Fruit fly (Drosophila melanogaster) Kc167 (cell line): ENCODE measurements around the gene ArfGAP3.
"Not testable (repeated sequence)": the region's sequence is repeated elsewhere in the genome, so short reads cannot be mapped to it uniquely, and the experiment has no call there.

Experiments
- Myc ChIP-seq: fragments of >200 bp; optimal IDR thresholded peaks from 2 replicates; lab custom pipeline; 2017; ENCODE audit warnings: missing external identifiers
- Sin3A ChIP-seq: fragments of >200 bp; optimal IDR thresholded peaks from 2 replicates; lab custom pipeline; 2018; ENCODE audit warnings: missing external identifiers
- h ChIP-seq: fragments of >200 bp; optimal IDR thresholded peaks from 3 replicates; lab custom pipeline; 2018; ENCODE audit warnings: missing external identifiers
- insv ChIP-seq: fragments of >200 bp; optimal IDR thresholded peaks from 3 replicates; lab custom pipeline; 2018; ENCODE audit warnings: missing external identifiers
- psq ChIP-seq: fragments of >200 bp; optimal IDR thresholded peaks from 2 replicates; lab custom pipeline; 2017; ENCODE audit warnings: missing external identifiers
- ttk ChIP-seq: sonication (Bioruptor generic); optimal IDR thresholded peaks from 2 replicates; lab custom pipeline; 2017; ENCODE audit warnings: missing external identifiers

ArfGAP3 gene

DNA sequence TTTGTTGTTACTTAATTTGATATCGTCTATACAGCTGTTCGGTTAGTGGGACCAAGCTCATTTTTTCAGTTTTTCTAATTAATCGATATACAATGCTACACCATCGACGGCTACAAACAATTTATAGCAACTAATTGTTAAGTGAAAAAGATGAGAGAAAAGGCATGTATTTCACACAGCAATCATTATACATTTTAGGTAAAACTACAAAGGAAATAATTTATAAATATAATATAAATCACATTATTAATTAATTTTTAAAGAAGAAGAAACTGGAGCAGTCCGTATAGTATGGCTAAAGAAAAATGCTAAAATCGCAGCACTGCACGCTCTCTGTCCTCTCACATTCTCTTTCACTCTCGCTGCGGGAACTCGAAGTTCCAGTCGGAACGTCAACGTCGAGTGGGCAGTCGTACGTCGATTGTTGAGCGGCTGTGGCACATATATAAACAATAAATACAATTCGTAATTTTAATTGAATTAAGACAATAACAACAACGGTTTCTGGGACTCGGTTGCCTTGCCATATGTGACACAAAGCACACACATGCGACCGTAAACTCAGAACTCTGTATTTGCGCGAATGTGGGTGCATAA is 10.5 kb upstream of the ArfGAP3 start, which contains the start of the genes CG14450 and CG11367:
TSS of gene CG14450 (minus strand) at position 51 of the 597 bp plus-strand sequence.
TSS of gene CG11367 (plus strand) at position 373 of the 597 bp plus-strand sequence.
- TF ChIP-seq Sin3A (lab: Kevin White, UChicago) (no peak), ttk (lab: Kevin White, UChicago) (no peak), h (no peak), psq (lab: Kevin White, UChicago) (no peak)

DNA sequence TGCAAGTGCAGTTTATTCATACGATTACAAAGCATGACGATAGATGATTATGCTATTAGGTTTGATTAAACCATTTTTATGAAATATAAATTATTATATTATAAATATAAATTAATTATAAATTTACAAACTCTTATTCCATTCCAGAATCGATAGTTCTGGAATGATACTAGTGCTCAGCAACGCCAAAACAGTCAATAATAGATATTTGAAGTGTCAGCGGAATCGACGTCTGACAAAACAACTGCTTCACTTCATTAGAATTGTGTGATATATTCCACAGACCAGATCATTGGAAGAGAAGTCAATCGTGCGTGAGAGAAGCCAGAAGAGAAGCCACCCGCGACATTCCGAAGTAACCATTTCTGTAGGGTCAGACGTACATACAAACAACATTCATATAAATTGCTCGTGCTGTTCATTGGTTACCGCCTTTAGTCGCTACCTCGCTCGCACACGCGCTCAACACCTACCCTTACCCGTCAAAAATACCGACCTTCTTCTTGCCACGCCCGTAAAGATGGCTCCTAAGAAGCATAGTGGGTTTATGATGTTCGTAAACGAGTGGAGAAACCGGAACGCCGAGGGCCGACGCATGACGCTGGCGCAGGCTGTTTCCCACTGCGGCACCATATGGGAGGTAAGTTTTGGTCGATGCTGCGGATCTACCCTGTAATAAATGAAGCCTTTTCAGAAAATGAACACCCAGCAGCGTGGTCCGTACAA is 6.8 kb upstream of the ArfGAP3 start:
- TF ChIP-seq Sin3A (lab: Kevin White, UChicago) = no peak
- no peak for TF ChIP-seq Myc (lab: Kevin White, UChicago)
- no peak for TF ChIP-seq insv (lab: Kevin White, UChicago)
- TF ChIP-seq psq (lab: Kevin White, UChicago) = no peak
- TF ChIP-seq ttk (lab: Kevin White, UChicago) = no peak
- no peak for TF ChIP-seq h

DNA sequence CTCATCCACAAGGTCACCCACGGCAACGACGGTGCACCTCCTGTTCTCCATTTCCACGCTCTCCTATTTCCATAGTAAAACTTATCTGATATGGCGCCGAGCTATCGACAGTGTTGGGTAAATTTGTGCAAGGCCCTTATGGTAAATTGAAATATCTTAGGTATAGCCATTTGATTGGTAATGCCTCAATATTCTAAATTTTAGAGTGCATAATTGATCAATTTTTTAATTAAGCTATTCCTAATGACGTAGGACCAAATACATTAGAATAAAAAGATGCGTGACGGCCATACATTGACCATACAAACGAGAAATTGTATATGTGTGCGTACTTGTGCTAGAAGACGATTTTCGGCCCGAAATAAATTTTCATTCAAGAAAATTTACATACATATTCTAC is 4.6 kb upstream of the ArfGAP3 start, which contains the start of gene CG14451:
TSS of gene CG14451 (minus strand) at position 101 of the 400 bp plus-strand sequence.
- TF ChIP-seq ttk (lab: Kevin White, UChicago) (no peak), insv (lab: Kevin White, UChicago) (no peak), Myc (lab: Kevin White, UChicago) (no peak), Sin3A (lab: Kevin White, UChicago) (no peak), psq (lab: Kevin White, UChicago) (no peak), h (no peak)

- not testable (repeated sequence) for TF ChIP-seq Myc, ttk, psq (lab: Kevin White, UChicago)
Measured at dm6 chr3L:22720694-22721270, 3.4 kb upstream of the ArfGAP3 start, which contains the start of gene mael. TSS of gene mael (plus strand) at chr3L:22721203.

dm6 chr3L:22713605-22714004 is 3.8 kb downstream of the ArfGAP3 start:
- TF ChIP-seq psq (lab: Kevin White, UChicago) = no peak
- no peak for TF ChIP-seq ttk (lab: Kevin White, UChicago)
- no peak for TF ChIP-seq insv (lab: Kevin White, UChicago)
- no peak for TF ChIP-seq Sin3A (lab: Kevin White, UChicago)
- no peak for TF ChIP-seq h
- TF ChIP-seq Myc (lab: Kevin White, UChicago) = no peak

DNA sequence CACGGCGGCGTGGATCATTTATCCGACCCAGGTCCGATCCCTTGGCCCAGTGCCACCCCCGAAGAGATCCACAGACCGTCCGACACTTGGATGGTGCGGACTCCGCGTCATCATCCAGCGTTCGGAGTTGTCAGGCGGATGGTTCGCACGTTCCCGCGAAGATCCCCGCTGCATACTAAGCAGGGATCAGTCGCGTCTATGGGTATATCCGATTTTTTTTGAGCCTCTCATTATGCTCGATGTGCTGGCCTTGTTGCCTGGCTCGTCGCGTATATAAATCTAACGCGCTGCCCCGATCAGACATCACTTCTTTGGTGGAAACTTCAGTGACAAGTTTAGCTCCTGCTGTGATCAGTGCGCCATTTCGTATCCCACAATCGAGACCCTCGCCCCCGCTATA is 5.5 kb downstream of the ArfGAP3 start, which contains the start of gene CG11370:
TSS of gene CG11370 (plus strand) at position 301 of the 400 bp plus-strand sequence.
- no peak for TF ChIP-seq psq (lab: Kevin White, UChicago)
- no peak for TF ChIP-seq h

dm6 chr3L:22699133-22699532 is 18.2 kb downstream of the ArfGAP3 start, which contains the start of gene CG45116:
TSS of gene CG45116 (plus strand) at chr3L:22699433.
- TF ChIP-seq Sin3A (lab: Kevin White, UChicago) = no peak

dm6 chr3L:22696930-22697329 is 20.4 kb downstream of the ArfGAP3 start, which contains the start of gene CG32453:
TSS of gene CG32453 (plus strand) at chr3L:22697230.
- not testable (repeated sequence) for TF ChIP-seq Sin3A, psq, ttk (lab: Kevin White, UChicago)

DNA sequence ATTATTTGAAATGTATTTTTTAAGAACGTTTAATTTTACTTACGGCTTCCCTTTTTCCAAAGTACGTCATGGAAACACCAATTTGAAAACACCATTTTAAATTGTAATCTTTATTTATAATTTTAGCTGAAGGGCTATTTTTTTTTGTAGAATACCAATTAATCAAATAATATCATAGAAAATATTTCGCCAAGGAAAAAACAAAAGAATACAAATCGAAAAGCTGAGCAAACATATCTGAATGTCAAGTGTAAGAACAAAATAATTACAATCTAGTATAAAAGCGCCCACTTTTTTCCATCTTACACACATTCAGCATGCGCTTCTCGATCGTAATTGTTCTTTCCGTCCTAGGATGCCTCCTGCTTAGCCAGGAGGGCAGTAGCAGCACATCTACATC is 21.7 kb downstream of the ArfGAP3 start, which contains the start of gene CG14452:
TSS of gene CG14452 (plus strand) at position 301 of the 400 bp plus-strand sequence.
- TF ChIP-seq Myc (lab: Kevin White, UChicago) = no peak

DNA sequence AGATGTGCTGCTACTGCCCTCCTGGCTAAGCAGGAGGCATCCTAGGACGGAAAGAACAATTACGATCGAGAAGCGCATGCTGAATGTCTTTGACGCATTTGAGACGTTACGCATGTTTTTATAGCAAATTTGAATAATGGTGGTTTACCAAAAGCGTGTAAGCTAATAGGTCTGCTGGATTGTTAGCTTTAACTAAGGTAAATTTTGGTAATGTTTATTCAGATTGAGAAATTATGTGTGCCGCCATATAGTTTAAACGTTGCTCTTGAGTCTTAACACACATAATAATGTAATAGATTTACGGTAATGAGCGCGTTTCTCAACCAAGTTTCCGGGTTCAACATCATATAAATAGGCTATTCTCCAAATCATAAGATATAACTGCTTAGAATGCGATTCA is 23.7 kb downstream of the ArfGAP3 start, which contains the start of the genes CG12546 and CG14453:
TSS of gene CG12546 (minus strand) at position 101 of the 400 bp plus-strand sequence.
TSS of gene CG14453 (plus strand) at position 372 of the 400 bp plus-strand sequence.
- TF ChIP-seq psq (lab: Kevin White, UChicago) (no peak), Sin3A (lab: Kevin White, UChicago) (no peak), h (no peak), Myc (lab: Kevin White, UChicago) (no peak), insv (lab: Kevin White, UChicago) (no peak), ttk (lab: Kevin White, UChicago) (no peak)

- not testable (repeated sequence) for TF ChIP-seq insv, Myc, psq (lab: Kevin White, UChicago)
Measured at dm6 chr3L:22692428-22692827, 24.9 kb downstream of the ArfGAP3 start, which contains the start of gene CG14454. TSS of gene CG14454 (minus strand) at chr3L:22692528.

- TF ChIP-seq insv (lab: Kevin White, UChicago) = no peak
- no peak for TF ChIP-seq psq (lab: Kevin White, UChicago)
- TF ChIP-seq ttk (lab: Kevin White, UChicago) = no peak
- no peak for TF ChIP-seq Sin3A (lab: Kevin White, UChicago)
- TF ChIP-seq h = no peak
- no peak for TF ChIP-seq Myc (lab: Kevin White, UChicago)
Measured at dm6 chr3L:22686987-22687386, 30.4 kb downstream of the ArfGAP3 start, which contains the start of the genes CG14455 and CG14456. TSS of gene CG14455 (minus strand) at chr3L:22687087. TSS of gene CG14456 (plus strand) at chr3L:22687222.
